Fruit fly (Drosophila melanogaster): Measurements from ENCODE around the gene thoc7.
A peak's percentile ranks its signal among the peaks of the same experiment; 100 is the strongest.

Gene thoc7

dm6 chr3L:233251-233650, 20.8 kb upstream of the thoc7 start, which contains the start of gene CG34453:
TSS of gene CG34453 (minus strand) at chr3L:233351.
- TF ChIP-seq CG33017 (tag; optimal IDR thresholded peaks at IDR 0.05) (no peak), Hr96 (GFP tag; optimal IDR thresholded peaks at IDR 0.05) (no peak), Crg-1 (GFP tag; optimal IDR thresholded peaks at IDR 0.05) (no peak), CG1620 (GFP tag; optimal IDR thresholded peaks at IDR 0.05) (no peak), kay (GFP tag; ENCODE audit: borderline replicate concordance) (no peak), CG11617 (GFP tag; optimal IDR thresholded peaks at IDR 0.05) (no peak), CG5204 (GFP tag; optimal IDR thresholded peaks at IDR 0.05) (no peak), cic (GFP tag; optimal IDR thresholded peaks at IDR 0.05) (no peak), CG7101 (tag; optimal IDR thresholded peaks at IDR 0.05) (no peak), Mnt (GFP tag; optimal IDR thresholded peaks at IDR 0.05) (no peak), cnc (optimal IDR thresholded peaks at IDR 0.05) (no peak), CG14711 (tag; optimal IDR thresholded peaks at IDR 0.05) (no peak), CG12768 (GFP tag; optimal IDR thresholded peaks at IDR 0.05) (no peak), pad (GFP tag; optimal IDR thresholded peaks at IDR 0.05) (no peak), Clk (GFP tag; optimal IDR thresholded peaks at IDR 0.05) (no peak), tj (GFP tag; optimal IDR thresholded peaks at IDR 0.05) (no peak), ovo (GFP tag; optimal IDR thresholded peaks at IDR 0.05) (no peak)

- TF ChIP-seq tj (GFP tag; optimal IDR thresholded peaks at IDR 0.05), result no peak
- TF ChIP-seq cic (GFP tag; optimal IDR thresholded peaks at IDR 0.05), result no peak
Observed at dm6 chr3L:232267-232666, 19.8 kb upstream of the thoc7 start, which contains the start of gene CG34454. TSS of gene CG34454 (minus strand) at chr3L:232350.

- TF ChIP-seq tj (GFP tag; optimal IDR thresholded peaks at IDR 0.05), result no peak
- no peak for TF ChIP-seq CG12768 (GFP tag; optimal IDR thresholded peaks at IDR 0.05)
- TF ChIP-seq toe (GFP tag; optimal IDR thresholded peaks at IDR 0.05), result no peak
- TF ChIP-seq CG5204 (GFP tag; optimal IDR thresholded peaks at IDR 0.05), result no peak
- no peak for TF ChIP-seq cic (GFP tag; optimal IDR thresholded peaks at IDR 0.05)
- TF ChIP-seq CG14711 (tag; optimal IDR thresholded peaks at IDR 0.05), result no peak
- no peak for TF ChIP-seq pad (GFP tag; optimal IDR thresholded peaks at IDR 0.05)
- no peak for TF ChIP-seq kay (GFP tag; ENCODE audit: borderline replicate concordance)
- no peak for TF ChIP-seq CG11617 (GFP tag; optimal IDR thresholded peaks at IDR 0.05)
- TF ChIP-seq CG33017 (tag; optimal IDR thresholded peaks at IDR 0.05), result no peak
- TF ChIP-seq Crg-1 (GFP tag; optimal IDR thresholded peaks at IDR 0.05), result no peak
- TF ChIP-seq bab1 (GFP tag; optimal IDR thresholded peaks at IDR 0.05), result no peak
Observed at dm6 chr3L:231504-231903, 19.0 kb upstream of the thoc7 start, which contains the start of gene CG42846. TSS of gene CG42846 (minus strand) at chr3L:231604.

- TF ChIP-seq kay (GFP tag; ENCODE audit: borderline replicate concordance), result peak; percentile 99
- TF ChIP-seq CG1620 (GFP tag; optimal IDR thresholded peaks at IDR 0.05), result no peak
- peak; percentile 33 for TF ChIP-seq cic (GFP tag; optimal IDR thresholded peaks at IDR 0.05)
- no peak for TF ChIP-seq CG7101 (tag; optimal IDR thresholded peaks at IDR 0.05)
- no peak for TF ChIP-seq tj (GFP tag; optimal IDR thresholded peaks at IDR 0.05)
- no peak for TF ChIP-seq Clk (GFP tag; optimal IDR thresholded peaks at IDR 0.05)
- TF ChIP-seq CG33017 (tag; optimal IDR thresholded peaks at IDR 0.05), result no peak
- TF ChIP-seq CG12768 (GFP tag; optimal IDR thresholded peaks at IDR 0.05), result no peak
- no peak for TF ChIP-seq CG14711 (tag; optimal IDR thresholded peaks at IDR 0.05)
- TF ChIP-seq CG5204 (GFP tag; optimal IDR thresholded peaks at IDR 0.05), result no peak
- TF ChIP-seq bab1 (GFP tag; optimal IDR thresholded peaks at IDR 0.05), result no peak
- no peak for TF ChIP-seq toe (GFP tag; optimal IDR thresholded peaks at IDR 0.05)
- no peak for TF ChIP-seq Hr96 (GFP tag; optimal IDR thresholded peaks at IDR 0.05)
- TF ChIP-seq CG11617 (GFP tag; optimal IDR thresholded peaks at IDR 0.05), result no peak
- TF ChIP-seq Mnt (GFP tag; optimal IDR thresholded peaks at IDR 0.05), result peak; percentile 33
- no peak for TF ChIP-seq cnc (optimal IDR thresholded peaks at IDR 0.05)
- no peak for TF ChIP-seq ovo (GFP tag; optimal IDR thresholded peaks at IDR 0.05)
- no peak for TF ChIP-seq CG7045 (GFP tag; optimal IDR thresholded peaks at IDR 0.05)
- TF ChIP-seq Crg-1 (GFP tag; optimal IDR thresholded peaks at IDR 0.05), result no peak
- no peak for TF ChIP-seq pad (GFP tag; optimal IDR thresholded peaks at IDR 0.05)
Observed at dm6 chr3L:225120-225519, 12.6 kb upstream of the thoc7 start.

dm6 chr3L:224004-224951, 11.8 kb upstream of the thoc7 start:
- TF ChIP-seq CG14711 (tag; optimal IDR thresholded peaks at IDR 0.05) (no peak), CG1620 (GFP tag; optimal IDR thresholded peaks at IDR 0.05) (peak; percentile 55), CG12768 (GFP tag; optimal IDR thresholded peaks at IDR 0.05) (peak; percentile 12), CG5204 (GFP tag; optimal IDR thresholded peaks at IDR 0.05) (no peak), ovo (GFP tag; optimal IDR thresholded peaks at IDR 0.05) (peak; percentile 95), kay (GFP tag; ENCODE audit: borderline replicate concordance) (no peak), cic (GFP tag; optimal IDR thresholded peaks at IDR 0.05) (peak; percentile 21), CG7101 (tag; optimal IDR thresholded peaks at IDR 0.05) (no peak), toe (GFP tag; optimal IDR thresholded peaks at IDR 0.05) (no peak), CG33017 (tag; optimal IDR thresholded peaks at IDR 0.05) (no peak), bab1 (GFP tag; optimal IDR thresholded peaks at IDR 0.05) (no peak), CG11617 (GFP tag; optimal IDR thresholded peaks at IDR 0.05) (peak; percentile 25), cnc (optimal IDR thresholded peaks at IDR 0.05) (no peak), Clk (GFP tag; optimal IDR thresholded peaks at IDR 0.05) (no peak), Mnt (GFP tag; optimal IDR thresholded peaks at IDR 0.05) (peak; percentile 44), CG7045 (GFP tag; optimal IDR thresholded peaks at IDR 0.05) (peak; percentile 6), pad (GFP tag; optimal IDR thresholded peaks at IDR 0.05) (no peak), tj (GFP tag; optimal IDR thresholded peaks at IDR 0.05) (peak; percentile 16), Crg-1 (GFP tag; optimal IDR thresholded peaks at IDR 0.05) (no peak)
